Fruit fly (Drosophila melanogaster): ENCODE data around the gene Moe.

Moe gene

dm6 chrX:8885177-8885576 is 13.0 kb downstream of the Moe start:
- TF ChIP-seq vri (GFP tag; optimal IDR thresholded peaks at IDR 0.05) (peak; percentile 14), fkh (GFP tag; optimal IDR thresholded peaks at IDR 0.05) (peak; percentile 52), Ets21C (GFP tag; optimal IDR thresholded peaks at IDR 0.05) (no peak)

- TF ChIP-seq CG4318 (GFP tag; optimal IDR thresholded peaks at IDR 0.05) = no peak
- TF ChIP-seq Eip78C (GFP tag) = peak; percentile 4
- TF ChIP-seq vri (GFP tag; optimal IDR thresholded peaks at IDR 0.05) = peak; percentile 58
Observed at dm6 chrX:8884678-8885077, 13.5 kb downstream of the Moe start.

- no peak for TF ChIP-seq salr (GFP tag; optimal IDR thresholded peaks at IDR 0.05)
- TF ChIP-seq lz (GFP tag; optimal IDR thresholded peaks at IDR 0.05) = no peak
- no peak for TF ChIP-seq acj6 (GFP tag; optimal IDR thresholded peaks at IDR 0.05)
- no peak for TF ChIP-seq Sox102F (GFP tag; optimal IDR thresholded peaks at IDR 0.05)
- TF ChIP-seq CG10669 (GFP tag; optimal IDR thresholded peaks at IDR 0.05) = no peak
- no peak for TF ChIP-seq Ets21C (GFP tag; optimal IDR thresholded peaks at IDR 0.05)
- TF ChIP-seq CG8119 (GFP tag; IDR thresholded peaks at IDR 0.05) = no peak
- no peak for TF ChIP-seq OdsH (GFP tag; optimal IDR thresholded peaks at IDR 0.05)
- no peak for TF ChIP-seq CG9139 (GFP tag; optimal IDR thresholded peaks at IDR 0.05)
- TF ChIP-seq pdm3 (GFP tag; optimal IDR thresholded peaks at IDR 0.05) = no peak
- TF ChIP-seq fkh (GFP tag; optimal IDR thresholded peaks at IDR 0.05) = peak; percentile 6
- TF ChIP-seq CG6808 (GFP tag; optimal IDR thresholded peaks at IDR 0.05) = no peak
- TF ChIP-seq Eip78C (GFP tag) = peak; percentile 60
- TF ChIP-seq svp (GFP tag) = no peak
- no peak for TF ChIP-seq CG6792 (GFP tag; optimal IDR thresholded peaks at IDR 0.05)
- no peak for TF ChIP-seq CG1621 (tag; optimal IDR thresholded peaks at IDR 0.05)
- TF ChIP-seq CG8632 (GFP tag; optimal IDR thresholded peaks at IDR 0.05) = no peak
Observed at dm6 chrX:8883954-8884353, 14.2 kb downstream of the Moe start.

dm6 chrX:8883388-8883787 is 14.7 kb downstream of the Moe start:
- TF ChIP-seq CG11902 (GFP tag; optimal IDR thresholded peaks at IDR 0.05) = no peak
- TF ChIP-seq CG8119 (GFP tag; IDR thresholded peaks at IDR 0.05) = no peak
- TF ChIP-seq CG8632 (GFP tag; optimal IDR thresholded peaks at IDR 0.05) = no peak
- no peak for TF ChIP-seq svp (GFP tag)
- TF ChIP-seq pdm3 (GFP tag; optimal IDR thresholded peaks at IDR 0.05) = no peak
- TF ChIP-seq dsx (GFP tag; optimal IDR thresholded peaks at IDR 0.05; ENCODE audit: poor library complexity, severe bottlenecking) = no peak
- TF ChIP-seq Blimp-1 (GFP tag; optimal IDR thresholded peaks at IDR 0.05) = no peak
- no peak for TF ChIP-seq net (GFP tag; optimal IDR thresholded peaks at IDR 0.05)
- no peak for TF ChIP-seq lz (GFP tag; optimal IDR thresholded peaks at IDR 0.05)
- no peak for TF ChIP-seq dac (GFP tag; optimal IDR thresholded peaks at IDR 0.05)
- no peak for TF ChIP-seq CG1621 (tag; optimal IDR thresholded peaks at IDR 0.05)
- TF ChIP-seq CG6276 (GFP tag; optimal IDR thresholded peaks at IDR 0.05) = no peak
- TF ChIP-seq achi (GFP tag; optimal IDR thresholded peaks at IDR 0.05) = no peak
- TF ChIP-seq spab (GFP tag; optimal IDR thresholded peaks at IDR 0.05) = no peak
- no peak for TF ChIP-seq CG6792 (GFP tag; optimal IDR thresholded peaks at IDR 0.05)
- TF ChIP-seq CG34406 (GFP tag; optimal IDR thresholded peaks at IDR 0.05) = no peak

dm6 chrX:8881729-8882128 is 16.4 kb downstream of the Moe start:
- TF ChIP-seq CG10669 (GFP tag; optimal IDR thresholded peaks at IDR 0.05) (no peak), Eip93F (GFP tag; optimal IDR thresholded peaks at IDR 0.05) (no peak), vri (GFP tag; optimal IDR thresholded peaks at IDR 0.05) (peak; percentile 78)

- peak; percentile 48 for TF ChIP-seq Hr4 (GFP tag; optimal IDR thresholded peaks at IDR 0.05)
- peak; percentile 30 for TF ChIP-seq esn (GFP tag; optimal IDR thresholded peaks at IDR 0.05)
- no peak for TF ChIP-seq fd59A (GFP tag; optimal IDR thresholded peaks at IDR 0.05)
- TF ChIP-seq CG6276 (GFP tag; optimal IDR thresholded peaks at IDR 0.05) = peak; percentile 75
- TF ChIP-seq Met (GFP tag; optimal IDR thresholded peaks at IDR 0.05) = peak; percentile 14
- no peak for TF ChIP-seq svp (GFP tag)
- TF ChIP-seq Ets96B (tag; optimal IDR thresholded peaks at IDR 0.05) = peak; percentile 53
- TF ChIP-seq CG3919 (GFP tag; optimal IDR thresholded peaks at IDR 0.05) = peak; percentile 58
- TF ChIP-seq CG10669 (GFP tag; optimal IDR thresholded peaks at IDR 0.05) = peak; percentile 38
- TF ChIP-seq Hr39 (GFP tag; optimal IDR thresholded peaks at IDR 0.05) = peak; percentile 2
- no peak for TF ChIP-seq CG6854 (GFP tag; optimal IDR thresholded peaks at IDR 0.05)
- TF ChIP-seq CG31627 (GFP tag; optimal IDR thresholded peaks at IDR 0.05) = no peak
- peak; percentile 90 for TF ChIP-seq eg (GFP tag; IDR thresholded peaks at IDR 0.05)
- TF ChIP-seq salr (GFP tag; optimal IDR thresholded peaks at IDR 0.05) = peak in 1 of 2 experiments; percentile 34
- TF ChIP-seq topi (GFP tag; optimal IDR thresholded peaks at IDR 0.05) = peak; percentile 8
- no peak for TF ChIP-seq Hr38 (GFP tag; optimal IDR thresholded peaks at IDR 0.05)
- no peak for TF ChIP-seq dac (GFP tag; optimal IDR thresholded peaks at IDR 0.05)
- peak; percentile 45 for TF ChIP-seq CG34406 (GFP tag; optimal IDR thresholded peaks at IDR 0.05)
- TF ChIP-seq Ets21C (GFP tag; optimal IDR thresholded peaks at IDR 0.05) = no peak
Observed at dm6 chrX:8878967-8879554, 19.1 kb downstream of the Moe start.

All from whole organism, prepupa.